Fruit fly (Drosophila melanogaster) whole organism, wandering third instar larva: ENCODE data around the gene Mst36Fb.

ENCODE experiments used
- CG32264 ChIP-seq: fragments of 200-800 bp; sonication (Bioruptor generic); optimal IDR thresholded peaks from 2 replicates; lab custom pipeline; 2016; ENCODE audit warnings: missing biosample characterization, missing genetic modification characterization
- fru ChIP-seq: fragments of 200-800 bp; sonication (Bioruptor generic); optimal IDR thresholded peaks from 3 replicates; lab custom pipeline; 2016; ENCODE audit warnings: missing biosample characterization, mild to moderate bottlenecking, missing genetic modification characterization
- psq ChIP-seq: fragments of 200-800 bp; sonication (Bioruptor generic); optimal IDR thresholded peaks from 3 replicates; lab custom pipeline; 2017; ENCODE audit warnings: missing biosample characterization, mild to moderate bottlenecking, missing genetic modification characterization, moderate library complexity

DNA sequence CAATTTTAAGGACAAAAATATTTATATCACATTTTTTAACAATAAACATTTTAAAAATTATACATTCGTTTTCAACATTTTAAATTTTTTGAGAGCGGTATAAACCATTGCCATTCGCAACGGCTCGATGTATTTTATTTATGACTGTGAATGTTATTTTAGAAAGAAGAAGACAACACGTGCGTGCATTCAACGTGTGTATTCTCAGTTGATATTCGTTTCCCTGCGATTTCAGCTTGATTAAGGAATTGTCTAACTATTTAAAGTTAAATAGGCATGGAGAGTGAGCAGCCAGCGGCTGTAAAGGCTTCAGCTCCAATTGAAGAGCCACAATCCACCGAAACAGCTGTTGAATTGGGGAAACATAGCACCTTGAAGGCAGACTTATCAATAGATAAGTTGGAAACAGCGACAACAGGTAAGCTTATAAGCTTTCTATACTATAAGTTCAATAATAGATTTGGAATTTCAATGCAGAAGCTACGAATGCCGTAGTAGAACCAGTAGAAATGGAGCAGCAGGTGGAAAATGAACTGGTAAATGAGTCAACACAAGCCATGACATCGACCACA lies 23.8 kb upstream of the Mst36Fb start, which contains the start of gene CG10341:
- no peak for TF ChIP-seq fru (GFP tag; lab: Kevin White, UChicago)
- TF ChIP-seq CG32264 (GFP tag; lab: Kevin White, UChicago) = no peak
- TF ChIP-seq psq = no peak
